Fruit fly (Drosophila melanogaster): Measurements from ENCODE around the gene CASK.

The CASK gene

dm6 chr3R:21863817-21864384 is 41.4 kb upstream of the CASK start (continued):
- TF ChIP-seq CG2116 (GFP tag; optimal IDR thresholded peaks at IDR 0.05) (no peak), CG6689 (GFP tag; IDR thresholded peaks at IDR 0.05) (no peak), pnt (GFP tag; optimal IDR thresholded peaks at IDR 0.05) (no peak), nerfin-1 (tag; optimal IDR thresholded peaks at IDR 0.05) (no peak), CG17612 (GFP tag; IDR thresholded peaks at IDR 0.05) (no peak), CG5245 (GFP tag; optimal IDR thresholded peaks at IDR 0.05) (no peak), z (GFP tag; IDR thresholded peaks at IDR 0.05) (no peak), Scr (GFP tag; IDR thresholded peaks at IDR 0.05; ENCODE audit: partially characterized antibody) (no peak), CG17385 (GFP tag; optimal IDR thresholded peaks at IDR 0.05) (no peak), schlank (tag; optimal IDR thresholded peaks at IDR 0.05) (no peak), ems (GFP tag; optimal IDR thresholded peaks at IDR 0.05) (no peak), inv (GFP tag; IDR thresholded peaks at IDR 0.05; ENCODE audit: partially characterized antibody) (no peak), NfI (GFP tag; optimal IDR thresholded peaks at IDR 0.05) (no peak), stwl (tag; optimal IDR thresholded peaks at IDR 0.05) (no peak), Dll (GFP tag; IDR thresholded peaks at IDR 0.05; ENCODE audit: partially characterized antibody) (no peak), Six4 (GFP tag; optimal IDR thresholded peaks at IDR 0.05) (no peak), unpg (GFP tag; optimal IDR thresholded peaks at IDR 0.05) (peak; percentile 2), CG14441 (GFP tag; IDR thresholded peaks at IDR 0.05) (peak; percentile 14; the same call in 1 of the 2 replicates), CG11696 (GFP tag; IDR thresholded peaks at IDR 0.05) (no peak), cg (GFP tag; optimal IDR thresholded peaks at IDR 0.05) (no peak), CG2202 (tag; optimal IDR thresholded peaks at IDR 0.05) (no peak), klu (GFP tag; IDR thresholded peaks at IDR 0.05) (no peak), CG11695 (GFP tag; IDR thresholded peaks at IDR 0.05) (no peak), tin (GFP tag; optimal IDR thresholded peaks at IDR 0.05) (no peak), chif (GFP tag; optimal IDR thresholded peaks at IDR 0.05) (no peak), CG8359 (GFP tag; optimal IDR thresholded peaks at IDR 0.05; ENCODE audit: borderline replicate concordance) (no peak), crol (GFP tag; IDR thresholded peaks at IDR 0.05) (no peak), CG4820 (GFP tag; optimal IDR thresholded peaks at IDR 0.05) (no peak), Kr (GFP tag; optimal IDR thresholded peaks at IDR 0.05) (peak; percentile 16), CG8388 (GFP tag; optimal IDR thresholded peaks at IDR 0.05) (no peak), crc (GFP tag; optimal IDR thresholded peaks at IDR 0.05) (no peak), CG43689 (GFP tag; IDR thresholded peaks at IDR 0.05) (no peak), Antp (GFP tag; optimal IDR thresholded peaks at IDR 0.05) (no peak), CG4424 (GFP tag; optimal IDR thresholded peaks at IDR 0.05) (no peak), gce (GFP tag; IDR thresholded peaks at IDR 0.05) (no peak), CG13123 (GFP tag; optimal IDR thresholded peaks at IDR 0.05) (no peak), CG3847 (GFP tag; IDR thresholded peaks at IDR 0.05) (no peak), HLH54F (GFP tag; optimal IDR thresholded peaks at IDR 0.05) (no peak), zen2 (GFP tag; IDR thresholded peaks at IDR 0.05; ENCODE audit: partially characterized antibody) (no peak), pho (GFP tag; optimal IDR thresholded peaks at IDR 0.05) (no peak), lilli (GFP tag; optimal IDR thresholded peaks at IDR 0.05) (no peak), tap (tag; optimal IDR thresholded peaks at IDR 0.05) (no peak), sens (GFP tag) (peak; percentile 19), Sox102F (GFP tag; optimal IDR thresholded peaks at IDR 0.05) (peak; percentile 57), dmrt99B (tag; optimal IDR thresholded peaks at IDR 0.05) (peak; percentile 51), CG11093 (GFP tag; IDR thresholded peaks at IDR 0.05) (no peak), Dbx (GFP tag; IDR thresholded peaks at IDR 0.05) (no peak), CG18599 (GFP tag; optimal IDR thresholded peaks at IDR 0.05) (no peak), nerfin-2 (GFP tag; IDR thresholded peaks at IDR 0.05; ENCODE audit: partially characterized antibody) (no peak), CG1832 (GFP tag; optimal IDR thresholded peaks at IDR 0.05) (no peak), chn (GFP tag; optimal IDR thresholded peaks at IDR 0.05) (no peak)
